Worm (Caenorhabditis elegans): ENCODE measurements around the gene pes-1.

- no peak for TF ChIP-seq ref-1 (GFP tag; conservative IDR thresholded peaks at IDR 0.05)
- TF ChIP-seq T22C8.4 (GFP tag; IDR thresholded peaks at IDR 0.05), result no peak
- no peak for TF ChIP-seq cog-1 (tag; optimal IDR thresholded peaks at IDR 0.05)
- TF ChIP-seq ztf-29 (GFP tag; IDR thresholded peaks at IDR 0.05), result no peak
- no peak for TF ChIP-seq med-1 (GFP tag; optimal IDR thresholded peaks at IDR 0.05; ENCODE audit: insufficient read depth)
Measured at ce11 chrIV:4981027-4981426, 21.5 kb upstream of the pes-1 start, which contains the start of gene srz-24.

All from whole organism, midembryonic.